Worm (Caenorhabditis elegans): ENCODE measurements around the gene F53F4.12.

The F53F4.12 gene

ce11 chrV:13656346-13657254, 30.8 kb downstream of the F53F4.12 start:
- TF ChIP-seq dmd-4 (tag; optimal IDR thresholded peaks at IDR 0.05) (no peak), unc-39 (tag; optimal IDR thresholded peaks at IDR 0.05) (no peak), zag-1 (tag; optimal IDR thresholded peaks at IDR 0.05) (no peak), crh-2 (tag; optimal IDR thresholded peaks at IDR 0.05) (peak; percentile 65), nhr-10 (tag; optimal IDR thresholded peaks at IDR 0.05) (no peak), ztf-4 (tag; optimal IDR thresholded peaks at IDR 0.05) (peak; percentile 53), ama-1 (optimal IDR thresholded peaks at IDR 0.05) (peak; percentile 69), nhr-12 (tag; optimal IDR thresholded peaks at IDR 0.05) (no peak), mab-5 (tag; optimal IDR thresholded peaks at IDR 0.05) (no peak), lin-13 (GFP tag; optimal IDR thresholded peaks at IDR 0.05) (no peak), Y55F3AM.14 (GFP tag; optimal IDR thresholded peaks at IDR 0.05) (peak; percentile 21), elt-1 (tag; optimal IDR thresholded peaks at IDR 0.05) (no peak), mdl-1 (tag; optimal IDR thresholded peaks at IDR 0.05) (peak; percentile 44 to 75), aly-2 (tag; optimal IDR thresholded peaks at IDR 0.05) (no peak), nhr-129 (tag; optimal IDR thresholded peaks at IDR 0.05) (peak; percentile 75), skn-1 (tag; optimal IDR thresholded peaks at IDR 0.05) (peak; percentile 43), sma-3 (GFP tag; optimal IDR thresholded peaks at IDR 0.05) (peak; percentile 90), gmeb-1 (tag; optimal IDR thresholded peaks at IDR 0.05) (peak; percentile 48), lin-39 (tag; optimal IDR thresholded peaks at IDR 0.05) (no peak), nhr-23 (tag; optimal IDR thresholded peaks at IDR 0.05) (no peak), peb-1 (tag; optimal IDR thresholded peaks at IDR 0.05) (no peak), elt-3 (tag; optimal IDR thresholded peaks at IDR 0.05) (no peak), ceh-82 (tag; optimal IDR thresholded peaks at IDR 0.05) (no peak), lin-11 (tag; optimal IDR thresholded peaks at IDR 0.05) (no peak), egl-27 (tag; optimal IDR thresholded peaks at IDR 0.05) (peak; percentile 39), nhr-237 (tag; optimal IDR thresholded peaks at IDR 0.05) (no peak), C34F6.9 (tag; optimal IDR thresholded peaks at IDR 0.05) (no peak), fos-1 (tag; optimal IDR thresholded peaks at IDR 0.05) (peak; percentile 89), ZK546.5 (tag; optimal IDR thresholded peaks at IDR 0.05) (no peak), blmp-1 (tag; optimal IDR thresholded peaks at IDR 0.05; ENCODE audit: insufficient read depth) (peak; percentile 93), ztf-11 (tag; optimal IDR thresholded peaks at IDR 0.05) (no peak), sem-4 (tag; optimal IDR thresholded peaks at IDR 0.05) (no peak), sma-9 (GFP tag; optimal IDR thresholded peaks at IDR 0.05) (peak; percentile 85), sma-9 (tag; optimal IDR thresholded peaks at IDR 0.05) (no peak), R02D3.7 (tag; optimal IDR thresholded peaks at IDR 0.05) (no peak), nhr-6 (tag; optimal IDR thresholded peaks at IDR 0.05) (no peak), mbf-1 (tag; optimal IDR thresholded peaks at IDR 0.05) (no peak), lsy-2 (tag; optimal IDR thresholded peaks at IDR 0.05) (peak in 1 of 2 experiments; percentile 60), nhr-21 (tag; optimal IDR thresholded peaks at IDR 0.05) (peak; percentile 97), unc-55 (GFP tag; optimal IDR thresholded peaks at IDR 0.05) (no peak), snpc-4 (tag; optimal IDR thresholded peaks at IDR 0.05) (peak; percentile 43), alr-1 (tag; optimal IDR thresholded peaks at IDR 0.05) (peak; percentile 68), nhr-25 (tag; optimal IDR thresholded peaks at IDR 0.05) (peak; percentile 90), ceh-16 (tag; optimal IDR thresholded peaks at IDR 0.05) (no peak), ztf-1 (GFP tag; conservative IDR thresholded peaks at IDR 0.05) (no peak), nhr-11 (tag; optimal IDR thresholded peaks at IDR 0.05) (no peak), unc-62 (GFP tag; optimal IDR thresholded peaks at IDR 0.05) (no peak), F13H6.1 (tag; optimal IDR thresholded peaks at IDR 0.05) (peak; percentile 83), nhr-77 (tag; optimal IDR thresholded peaks at IDR 0.05) (no peak)

Measured in whole organism, L2 larva.